Worm (Caenorhabditis elegans): ENCODE results near the gene C30B5.2.

C30B5.2 gene

DNA sequence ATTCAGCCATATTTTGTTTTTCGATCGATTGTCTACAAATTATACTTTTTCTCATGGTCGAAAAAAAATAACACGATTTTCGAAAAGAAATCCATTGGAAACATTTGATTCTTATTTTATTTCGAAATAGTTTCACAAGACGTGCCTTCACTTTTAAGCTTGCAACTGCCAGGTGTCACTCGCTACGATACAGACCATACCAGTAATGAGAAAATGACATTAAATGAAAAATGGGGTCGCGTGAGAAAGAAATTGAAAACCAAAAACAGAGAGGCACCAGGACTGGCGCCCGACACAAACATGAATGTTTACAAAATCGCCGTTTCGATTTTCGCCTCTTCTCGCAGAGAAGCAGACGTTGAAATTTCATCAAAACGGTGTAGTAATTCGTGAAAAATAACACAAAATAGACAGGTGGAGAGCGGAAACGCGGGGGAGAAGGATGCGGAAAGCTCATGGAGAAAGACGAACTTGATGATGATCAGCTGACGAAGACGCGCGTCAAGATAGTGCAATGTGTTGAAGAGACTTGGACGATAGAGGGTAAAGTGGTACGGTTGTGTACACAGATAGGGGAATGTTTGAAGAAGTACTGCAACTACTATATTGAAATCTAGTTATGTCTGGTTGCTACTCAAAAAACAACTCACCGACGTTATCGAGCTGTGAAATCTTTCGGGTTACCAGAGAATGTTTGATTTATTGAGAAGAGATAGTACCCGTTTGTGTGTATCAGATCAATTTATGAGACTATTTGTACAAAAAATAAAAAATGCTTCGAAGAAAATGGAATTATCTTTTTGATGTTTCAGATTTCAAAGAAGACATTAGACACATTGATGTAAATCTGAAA lies 39.3 kb downstream of the C30B5.2 start:
- TF ChIP-seq unc-62 (GFP tag; optimal IDR thresholded peaks at IDR 0.05): no peak

DNA sequence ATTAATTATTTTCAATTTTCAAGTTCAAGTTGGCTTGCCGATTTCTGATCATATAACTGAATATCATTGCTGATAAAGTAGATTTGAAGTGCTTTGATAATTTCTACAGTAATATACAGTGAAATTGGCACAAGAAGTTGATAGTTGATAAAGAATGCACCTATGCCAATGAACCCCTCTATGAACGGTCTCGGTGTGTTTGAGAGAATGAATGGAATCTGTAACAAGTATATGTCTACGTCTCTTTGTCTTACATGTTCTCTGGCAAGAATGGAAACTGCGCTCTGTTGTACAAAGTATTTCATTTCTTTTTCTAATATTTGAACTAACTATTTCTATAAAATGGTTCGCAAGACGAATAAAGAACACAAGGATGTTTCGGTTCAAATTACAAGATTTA lies 44.8 kb downstream of the C30B5.2 start, which contains the start of gene T24H7.8:
Gene T24H7.8 (plus strand): TSS at position 301 of the 400 bp plus-strand sequence.
- TF ChIP-seq unc-62 (GFP tag; optimal IDR thresholded peaks at IDR 0.05): no peak

DNA sequence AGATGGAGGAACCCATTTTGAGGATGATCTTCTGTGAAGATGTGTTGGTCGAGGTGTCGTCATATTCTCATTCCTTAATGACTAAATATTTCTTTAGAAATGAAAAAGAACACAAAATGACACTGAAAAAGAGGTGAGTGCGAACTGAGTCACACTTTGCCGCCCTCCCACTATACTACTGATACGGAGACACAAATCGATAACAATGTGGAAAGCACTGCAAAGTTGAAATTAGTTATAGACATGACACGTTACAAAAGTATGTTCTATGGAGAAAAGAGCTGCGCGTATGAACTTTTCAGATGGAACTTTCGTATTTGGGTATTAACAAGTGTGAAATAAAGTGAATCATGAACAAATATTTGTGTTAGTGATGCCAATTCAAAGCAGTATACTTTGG lies 47.2 kb downstream of the C30B5.2 start, which contains the start of gene tat-4:
Gene tat-4 (minus strand): TSS at position 117 of the 400 bp plus-strand sequence.
- TF ChIP-seq unc-62 (GFP tag; optimal IDR thresholded peaks at IDR 0.05): no peak

DNA sequence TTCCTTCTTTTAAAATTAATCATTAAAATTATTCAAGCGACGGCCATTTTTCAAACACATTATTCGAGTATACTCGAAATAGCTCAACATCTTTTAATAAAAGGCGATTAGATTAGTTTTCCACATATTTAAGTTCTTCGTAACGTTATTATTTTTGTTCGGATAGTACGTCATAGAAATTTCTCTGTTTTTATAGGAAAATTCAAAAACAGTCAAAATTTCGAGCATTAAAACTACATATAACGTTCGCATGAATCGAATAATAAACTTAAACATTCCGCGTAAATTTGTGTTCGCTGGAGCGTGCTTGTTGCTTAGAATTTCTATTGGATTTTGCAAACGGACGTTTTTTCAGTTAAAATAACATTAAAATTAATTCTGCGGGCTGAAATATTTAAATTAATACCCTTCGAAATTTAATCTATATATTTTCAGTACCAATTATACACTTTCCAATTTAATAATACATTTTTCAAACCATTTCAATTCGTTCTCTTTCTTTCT lies 48.3 kb downstream of the C30B5.2 start, which contains the start of gene blos-4:
Gene blos-4 (plus strand): TSS at position 51 of the 504 bp plus-strand sequence.
- no peak for TF ChIP-seq unc-62 (GFP tag; optimal IDR thresholded peaks at IDR 0.05)

DNA sequence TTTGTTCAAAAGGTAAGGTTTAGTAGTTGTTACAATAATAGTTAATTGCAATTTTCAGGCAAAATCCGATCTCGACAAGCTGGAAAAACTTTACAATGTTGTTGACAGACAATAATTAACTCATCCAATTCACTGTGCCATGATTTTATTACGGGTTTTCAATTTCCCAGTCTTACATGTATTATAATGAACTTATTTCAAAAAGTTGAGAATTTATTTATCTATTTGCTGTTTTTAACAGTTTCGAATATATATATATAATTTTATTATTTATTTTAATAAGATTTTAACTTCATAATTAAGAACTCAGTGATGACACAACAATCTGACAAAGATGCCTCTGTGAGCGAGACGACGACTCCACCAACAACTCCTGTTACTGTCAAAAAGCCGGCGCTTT lies 49.1 kb downstream of the C30B5.2 start, which contains the start of gene lelo-1:
Gene lelo-1 (plus strand): TSS at position 301 of the 400 bp plus-strand sequence.
- no peak for TF ChIP-seq unc-62 (GFP tag; optimal IDR thresholded peaks at IDR 0.05)

DNA sequence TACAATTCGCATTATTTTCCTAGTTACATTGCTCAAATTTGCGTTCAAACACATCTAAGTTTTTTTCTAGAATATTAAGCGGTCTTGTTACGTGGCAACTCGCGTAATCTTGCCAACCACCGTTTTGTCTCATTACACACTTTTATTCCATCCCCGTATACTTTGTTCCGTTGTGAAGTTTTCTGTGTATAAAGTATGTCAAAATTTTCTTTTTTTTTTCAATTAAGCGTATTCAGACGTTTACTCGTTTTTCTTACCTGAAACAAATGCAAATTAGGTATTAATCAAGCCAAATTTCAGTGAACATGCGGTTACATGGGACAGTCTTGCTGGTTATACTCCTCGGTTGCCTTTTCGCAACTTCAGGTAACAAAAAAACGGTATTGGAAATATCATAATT lies 50.0 kb downstream of the C30B5.2 start, which contains the start of gene T24H7.2:
Gene T24H7.2 (plus strand): TSS at position 301 of the 400 bp plus-strand sequence.
- TF ChIP-seq unc-62 (GFP tag; optimal IDR thresholded peaks at IDR 0.05): no peak

All from whole organism, dauer.